Fruit fly (Drosophila melanogaster) whole organism, adult: ENCODE measurements around the gene Sec63.

ENCODE experiments used
- CG11617 ChIP-seq: fragments of 200-800 bp; sonication (Bioruptor generic); optimal IDR thresholded peaks from 2 replicates; lab custom pipeline; 2017; ENCODE audit warnings: mild to moderate bottlenecking, missing biosample characterization, missing genetic modification reagents, missing genetic modification characterization
- CG12768 ChIP-seq: fragments of 200-800 bp; sonication (Bioruptor generic); optimal IDR thresholded peaks from 2 replicates; lab custom pipeline; 2017; ENCODE audit warnings: missing biosample characterization, missing genetic modification characterization, mild to moderate bottlenecking, moderate library complexity, missing genetic modification reagents
- CG14711 ChIP-seq: fragments of 200-800 bp; sonication (Bioruptor generic); optimal IDR thresholded peaks from 2 replicates; lab custom pipeline; 2018; ENCODE audit warnings: missing biosample characterization, mild to moderate bottlenecking, missing genetic modification characterization, moderate library complexity
- CG1620 ChIP-seq: fragments of 200-800 bp; sonication (Bioruptor generic); optimal IDR thresholded peaks from 2 replicates; lab custom pipeline; 2016; ENCODE audit warnings: missing biosample characterization, missing genetic modification characterization
- CG33017 ChIP-seq: fragments of 200-800 bp; sonication (Bioruptor generic); optimal IDR thresholded peaks from 2 replicates; lab custom pipeline; 2018; ENCODE audit warnings: missing biosample characterization, mild to moderate bottlenecking, missing genetic modification characterization, moderate library complexity
- CG5204 ChIP-seq: fragments of 200-800 bp; sonication (Bioruptor generic); optimal IDR thresholded peaks from 2 replicates; lab custom pipeline; 2016; ENCODE audit warnings: missing biosample characterization, missing genetic modification characterization
- CG7045 ChIP-seq: fragments of 200-800 bp; sonication (Bioruptor generic); optimal IDR thresholded peaks from 2 replicates; lab custom pipeline; 2017; ENCODE audit warnings: missing biosample characterization, mild to moderate bottlenecking, missing genetic modification characterization
- CG7101 ChIP-seq: fragments of 200-800 bp; sonication (Bioruptor generic); optimal IDR thresholded peaks from 2 replicates; lab custom pipeline; 2018; ENCODE audit warnings: missing biosample characterization, mild to moderate bottlenecking, missing genetic modification characterization, moderate library complexity
- Clk ChIP-seq: fragments of 200-800 bp; sonication (Bioruptor generic); optimal IDR thresholded peaks from 2 replicates; lab custom pipeline; 2017; ENCODE audit warnings: missing biosample characterization, missing genetic modification characterization
- Crg-1 ChIP-seq: fragments of 200-800 bp; sonication (Bioruptor generic); optimal IDR thresholded peaks from 2 replicates; lab custom pipeline; 2016; ENCODE audit warnings: missing biosample characterization, missing genetic modification characterization
- Hr96 ChIP-seq: fragments of 200-800 bp; sonication (Bioruptor generic); optimal IDR thresholded peaks from 2 replicates; lab custom pipeline; 2016; ENCODE audit warnings: missing biosample characterization, missing genetic modification characterization
- Mnt ChIP-seq: fragments of 200-800 bp; sonication (Bioruptor generic); optimal IDR thresholded peaks from 2 replicates; lab custom pipeline; 2016; ENCODE audit warnings: missing biosample characterization, mild to moderate bottlenecking, missing genetic modification characterization
- bab1 ChIP-seq: fragments of 200-800 bp; sonication (Bioruptor generic); optimal IDR thresholded peaks from 3 replicates; lab custom pipeline; 2019; ENCODE audit warnings: missing biosample characterization, mild to moderate bottlenecking, missing genetic modification characterization, moderate library complexity
- cic ChIP-seq: fragments of 200-800 bp; sonication (Bioruptor generic); optimal IDR thresholded peaks from 2 replicates; lab custom pipeline; 2017; ENCODE audit warnings: missing biosample characterization, mild to moderate bottlenecking, missing genetic modification characterization, moderate library complexity
- cnc ChIP-seq, 2 experiments: fragments of >200 bp; optimal IDR thresholded peaks; 2 replicates each; lab custom pipeline; 2017
- kay ChIP-seq: fragments of 200-800 bp; sonication (Bioruptor generic); peaks from one replicate; lab custom pipeline; 2016; ENCODE audit warnings: missing biosample characterization, missing genetic modification characterization, borderline replicate concordance
- ovo ChIP-seq: fragments of 200-800 bp; sonication (Bioruptor generic); optimal IDR thresholded peaks from 2 replicates; lab custom pipeline; 2016; ENCODE audit warnings: missing biosample characterization, missing genetic modification characterization
- pad ChIP-seq: fragments of 200-800 bp; sonication (Bioruptor generic); optimal IDR thresholded peaks from 3 replicates; lab custom pipeline; 2017; ENCODE audit warnings: missing biosample characterization, missing genetic modification characterization, mild to moderate bottlenecking, moderate library complexity, missing genetic modification reagents
- tj ChIP-seq: fragments of 200-800 bp; sonication (Bioruptor generic); optimal IDR thresholded peaks from 3 replicates; lab custom pipeline; 2017; ENCODE audit warnings: missing biosample characterization, mild to moderate bottlenecking, missing genetic modification characterization, moderate library complexity
- toe ChIP-seq: fragments of 200-800 bp; sonication (Bioruptor generic); optimal IDR thresholded peaks from 2 replicates; lab custom pipeline; 2016; ENCODE audit warnings: missing biosample characterization, missing genetic modification characterization

Gene Sec63

DNA sequence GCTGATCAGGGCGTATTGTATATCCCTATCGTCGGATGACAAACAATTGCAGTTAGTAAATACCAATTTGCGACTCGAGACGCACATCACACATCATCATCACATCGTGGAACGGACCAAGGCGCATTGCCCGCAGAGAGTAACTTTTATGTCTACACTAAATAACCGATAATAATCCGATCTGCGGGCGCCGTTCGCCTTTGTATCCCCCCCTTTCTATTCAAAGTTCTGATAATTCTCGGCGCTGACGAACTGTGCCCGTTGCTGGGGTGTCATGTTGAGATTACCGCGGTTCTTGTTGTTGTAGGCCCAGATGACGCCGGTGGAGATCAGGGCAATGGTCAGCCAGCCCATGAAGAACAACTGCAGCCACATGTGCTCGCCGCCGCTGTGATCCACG is 33.7 kb upstream of the Sec63 start:
- TF ChIP-seq toe, result no peak
- no peak for TF ChIP-seq CG1620 (GFP tag; lab: Kevin White, UChicago)
- no peak for TF ChIP-seq CG12768 (GFP tag; lab: Kevin White, UChicago)
- no peak for TF ChIP-seq pad (GFP tag; lab: Kevin White, UChicago)
- no peak for TF ChIP-seq kay (GFP tag; lab: Kevin White, UChicago)
- no peak for TF ChIP-seq Hr96 (GFP tag; lab: Kevin White, UChicago)
- TF ChIP-seq CG7045, result no peak
- no peak for TF ChIP-seq Clk (GFP tag; lab: Kevin White, UChicago)
- TF ChIP-seq bab1, result no peak
- no peak for TF ChIP-seq ovo
- TF ChIP-seq cnc (optimal IDR thresholded peaks at IDR 0.05; lab: Kevin White, UChicago), result no peak
- TF ChIP-seq cic, result no peak
- no peak for TF ChIP-seq CG33017 (tag; lab: Kevin White, UChicago)
- no peak for TF ChIP-seq CG7101
- TF ChIP-seq CG11617 (GFP tag; lab: Kevin White, UChicago), result no peak
- TF ChIP-seq Crg-1, result no peak
- TF ChIP-seq CG5204 (GFP tag; lab: Kevin White, UChicago), result no peak
- no peak for TF ChIP-seq tj (GFP tag; lab: Kevin White, UChicago)
- no peak for TF ChIP-seq CG14711 (tag; lab: Kevin White, UChicago)

DNA sequence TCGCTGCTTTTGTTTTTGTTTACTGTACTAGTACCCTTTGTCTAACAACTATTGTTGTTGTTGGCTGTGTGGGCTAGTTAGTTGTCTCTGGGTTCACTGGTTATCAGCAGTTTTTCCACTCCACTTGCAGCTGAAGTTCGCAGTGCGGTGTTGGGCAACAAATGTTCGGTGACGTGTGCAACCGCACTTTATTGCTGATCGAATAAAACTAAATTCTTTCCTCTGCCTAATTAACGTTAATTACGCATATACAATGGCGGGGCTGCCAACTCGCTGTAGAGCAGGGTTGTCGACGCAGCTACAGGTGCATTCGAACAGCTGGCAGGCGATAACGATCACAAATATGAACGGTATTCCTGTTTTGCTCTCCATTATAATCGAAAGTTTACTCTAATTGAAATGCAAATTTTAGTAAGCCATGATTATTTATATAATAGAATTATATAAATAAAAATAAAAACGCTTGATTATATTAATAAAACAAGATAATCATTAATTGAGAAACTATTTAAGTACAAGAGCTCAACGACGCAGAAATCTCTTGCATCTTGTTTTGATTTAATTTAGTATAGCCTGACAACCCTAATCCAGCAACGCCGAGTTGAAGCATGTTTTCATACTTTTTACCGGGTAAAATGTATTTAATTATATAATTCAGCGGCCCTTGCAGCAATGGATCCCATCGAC is 31.7 kb upstream of the Sec63 start, which contains the start of the genes mrva, CG42307 and mus312:
TSS of gene mrva (minus strand) at position 276 of the 687 bp plus-strand sequence.
TSS of gene CG42307 (plus strand) at position 566 of the 687 bp plus-strand sequence.
TSS of gene mus312 (plus strand) at position 566 of the 687 bp plus-strand sequence.
- TF ChIP-seq pad (GFP tag; lab: Kevin White, UChicago), result peak; percentile 69
- TF ChIP-seq CG7045, result peak; percentile 90
- TF ChIP-seq ovo, result peak; percentile 80
- peak; percentile 96 for TF ChIP-seq CG7101
- peak; percentile 86 for TF ChIP-seq bab1
- peak; percentile 88 for TF ChIP-seq tj (GFP tag; lab: Kevin White, UChicago)
- peak; percentile 93 for TF ChIP-seq CG33017 (tag; lab: Kevin White, UChicago)
- TF ChIP-seq CG5204 (GFP tag; lab: Kevin White, UChicago), result no peak
- TF ChIP-seq cic, result peak; percentile 69
- peak; percentile 70 for TF ChIP-seq Mnt
- no peak for TF ChIP-seq Hr96 (GFP tag; lab: Kevin White, UChicago)
- TF ChIP-seq CG14711 (tag; lab: Kevin White, UChicago), result peak; percentile 99
- TF ChIP-seq kay (GFP tag; lab: Kevin White, UChicago), result no peak
- TF ChIP-seq cnc (optimal IDR thresholded peaks at IDR 0.05; lab: Kevin White, UChicago), result no peak
- TF ChIP-seq CG11617 (GFP tag; lab: Kevin White, UChicago), result peak; percentile 96
- peak; percentile 80 for TF ChIP-seq Crg-1
- TF ChIP-seq CG12768 (GFP tag; lab: Kevin White, UChicago), result peak; percentile 90
- peak; percentile 75 for TF ChIP-seq CG1620 (GFP tag; lab: Kevin White, UChicago)
- TF ChIP-seq Clk (GFP tag; lab: Kevin White, UChicago), result peak; percentile 51
- TF ChIP-seq toe, result no peak

DNA sequence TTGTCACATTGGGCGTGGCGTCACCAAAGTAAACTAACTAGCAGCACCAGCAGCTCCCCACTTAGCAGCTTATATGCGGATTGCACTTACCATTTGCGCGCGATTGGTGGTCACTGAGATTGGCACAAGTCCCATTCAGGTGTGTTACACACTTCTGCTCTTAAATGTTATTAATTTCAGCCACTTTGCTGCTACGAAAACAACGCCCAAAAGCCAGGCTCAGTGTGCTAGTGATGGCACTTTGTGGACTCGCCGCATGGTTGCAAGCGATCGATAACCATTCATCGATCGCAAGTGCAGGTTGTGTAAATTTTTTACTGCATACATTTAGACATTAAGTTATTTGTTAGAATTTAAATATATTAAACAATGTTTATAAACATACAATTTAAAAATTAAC is 25.4 kb upstream of the Sec63 start, which contains the start of the genes wrm1 and wrm2:
TSS of gene wrm1 (minus strand) at position 237 of the 400 bp plus-strand sequence.
TSS of gene wrm2 (minus strand) at position 237 of the 400 bp plus-strand sequence.
- TF ChIP-seq CG14711 (tag; lab: Kevin White, UChicago) (peak; percentile 5), CG33017 (tag; lab: Kevin White, UChicago) (no peak), CG7101 (no peak), bab1 (peak; percentile 52), Mnt (peak; percentile 55), Crg-1 (no peak)

DNA sequence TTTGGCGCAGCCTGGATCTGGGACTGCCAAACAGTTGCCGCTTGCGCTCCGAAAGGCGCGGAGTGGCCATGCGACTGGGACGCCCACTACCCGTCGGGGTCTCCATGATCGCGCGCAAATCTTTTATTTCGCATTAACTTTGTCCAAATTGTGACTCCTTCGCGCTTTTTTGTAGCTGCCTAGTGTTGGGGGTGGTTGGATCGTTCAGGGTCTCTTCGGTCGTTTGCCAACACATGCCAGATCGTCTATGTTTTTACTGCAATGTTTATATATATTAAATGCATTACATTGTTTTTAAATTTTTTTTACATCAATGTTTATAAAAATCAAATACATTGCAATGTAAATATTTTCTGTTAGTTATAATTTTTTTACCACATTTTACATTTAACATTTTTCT is 21.6 kb upstream of the Sec63 start:
- TF ChIP-seq Clk (GFP tag; lab: Kevin White, UChicago), result no peak
- no peak for TF ChIP-seq CG14711 (tag; lab: Kevin White, UChicago)
- TF ChIP-seq cic, result no peak
- TF ChIP-seq CG7045, result no peak
- TF ChIP-seq CG11617 (GFP tag; lab: Kevin White, UChicago), result no peak
- peak; percentile 20 for TF ChIP-seq ovo
- TF ChIP-seq toe, result no peak
- peak; percentile 50 for TF ChIP-seq pad (GFP tag; lab: Kevin White, UChicago)
- TF ChIP-seq Mnt, result peak; percentile 2
- TF ChIP-seq tj (GFP tag; lab: Kevin White, UChicago), result no peak
- TF ChIP-seq CG7101, result peak; percentile 54
- TF ChIP-seq bab1, result no peak
- no peak for TF ChIP-seq kay (GFP tag; lab: Kevin White, UChicago)
- no peak for TF ChIP-seq CG33017 (tag; lab: Kevin White, UChicago)
- TF ChIP-seq CG5204 (GFP tag; lab: Kevin White, UChicago), result no peak
- TF ChIP-seq CG12768 (GFP tag; lab: Kevin White, UChicago), result peak; percentile 31
- peak; percentile 52 for TF ChIP-seq CG1620 (GFP tag; lab: Kevin White, UChicago)
- no peak for TF ChIP-seq Hr96 (GFP tag; lab: Kevin White, UChicago)
- TF ChIP-seq Crg-1, result peak; percentile 66
- no peak for TF ChIP-seq cnc (optimal IDR thresholded peaks at IDR 0.05; lab: Kevin White, UChicago)

DNA sequence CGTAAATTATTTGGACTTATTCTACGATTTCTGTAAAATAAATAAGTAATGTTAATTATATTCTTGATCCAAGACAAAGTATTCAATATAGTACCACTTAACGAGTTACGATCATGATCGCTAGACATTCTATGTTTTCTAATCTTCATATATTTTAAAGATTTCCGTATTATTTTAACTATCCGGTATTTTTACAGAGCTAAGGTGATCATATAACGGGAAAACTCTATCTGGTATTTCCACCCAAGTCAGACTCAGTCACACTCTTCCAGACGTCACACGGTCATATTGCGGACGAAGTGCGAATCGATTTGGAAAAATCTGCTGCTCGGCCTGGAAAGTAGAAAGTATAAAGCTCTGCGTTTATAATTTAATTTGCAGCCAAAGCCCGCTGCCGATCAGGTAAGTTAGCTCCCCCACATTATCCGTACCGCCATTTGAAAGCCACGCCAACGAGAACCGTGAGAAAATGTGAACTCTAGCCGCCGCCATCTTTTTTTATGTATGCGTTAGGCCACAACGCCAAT is 21.1 kb upstream of the Sec63 start, which contains the start of the genes lark and eco:
TSS of gene lark (plus strand) at position 51 of the 527 bp plus-strand sequence.
TSS of gene eco (minus strand) at position 125 of the 527 bp plus-strand sequence.
- TF ChIP-seq CG14711 (tag; lab: Kevin White, UChicago) (peak; percentile 61), cnc (optimal IDR thresholded peaks at IDR 0.05; lab: Kevin White, UChicago) (no peak), CG12768 (GFP tag; lab: Kevin White, UChicago) (peak; percentile 3), Clk (GFP tag; lab: Kevin White, UChicago) (no peak), pad (GFP tag; lab: Kevin White, UChicago) (no peak), ovo (no peak), bab1 (peak; percentile 67), CG7045 (no peak), Mnt (peak; percentile 11), Crg-1 (no peak), CG11617 (GFP tag; lab: Kevin White, UChicago) (no peak)
